Worm (Caenorhabditis elegans) whole organism, L1 larva: ENCODE results near the gene srg-66.

Experiments used
- dpl-1 ChIP-seq, 3 experiments: fragments of 150-350 bp in 2 of 3; sonication (generic microtip) in 1 of 3; optimal IDR thresholded peaks; 2 replicates each; lab custom pipeline; 2014 to 2017; ENCODE audit warnings: missing biosample characterization in 3 of 3, missing genetic modification characterization in 3 of 3, missing genetic modification reagents in 3 of 3
- nhr-76 ChIP-seq: sonication (generic microtip); optimal IDR thresholded peaks from 2 replicates; lab custom pipeline; 2017; ENCODE audit warnings: missing biosample characterization, missing genetic modification characterization
- zag-1 ChIP-seq: fragments of 150-350 bp; optimal IDR thresholded peaks from 2 replicates; lab custom pipeline; 2014; ENCODE audit warnings: missing biosample characterization, missing genetic modification characterization
- zip-4 ChIP-seq: fragments of 200-800 bp; sonication (Bioruptor generic); optimal IDR thresholded peaks from 2 replicates; lab custom pipeline; 2018; ENCODE audit warnings: mild to moderate bottlenecking, missing genetic modification characterization, moderate library complexity, missing compliant biosample characterization

DNA sequence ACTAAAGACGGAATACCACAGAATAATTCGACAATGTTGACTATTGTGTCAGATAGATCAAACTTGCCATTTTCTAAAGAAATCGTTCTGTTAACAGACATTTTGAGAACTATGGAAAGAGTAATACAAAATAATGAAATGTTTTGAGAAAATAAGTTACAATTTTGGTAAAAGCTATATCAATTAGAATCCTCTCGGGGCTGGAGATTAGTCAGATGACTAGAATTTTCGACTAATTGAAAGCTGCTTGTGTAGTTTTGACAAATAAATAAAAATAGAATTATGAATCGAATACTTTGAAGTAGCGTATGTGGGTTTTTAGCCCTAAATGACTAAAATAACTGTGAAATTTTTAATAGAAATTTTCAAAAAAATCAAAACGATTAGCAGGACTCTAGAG lies 2.7 kb upstream of the srg-66 start, which contains the start of gene srg-65:
- no peak for TF ChIP-seq nhr-76 (tag; lab: Kevin White, UChicago)
- no peak for TF ChIP-seq zip-4 (GFP tag; lab: Kevin White, UChicago)
- TF ChIP-seq zag-1 (tag; lab: Kevin White, UChicago) = no peak
- no peak for TF ChIP-seq dpl-1 (GFP tag; optimal IDR thresholded peaks at IDR 0.05; lab: Kevin White, UChicago)
